Worm (Caenorhabditis elegans): ENCODE results near the gene C28G1.2.

C28G1.2 gene

DNA sequence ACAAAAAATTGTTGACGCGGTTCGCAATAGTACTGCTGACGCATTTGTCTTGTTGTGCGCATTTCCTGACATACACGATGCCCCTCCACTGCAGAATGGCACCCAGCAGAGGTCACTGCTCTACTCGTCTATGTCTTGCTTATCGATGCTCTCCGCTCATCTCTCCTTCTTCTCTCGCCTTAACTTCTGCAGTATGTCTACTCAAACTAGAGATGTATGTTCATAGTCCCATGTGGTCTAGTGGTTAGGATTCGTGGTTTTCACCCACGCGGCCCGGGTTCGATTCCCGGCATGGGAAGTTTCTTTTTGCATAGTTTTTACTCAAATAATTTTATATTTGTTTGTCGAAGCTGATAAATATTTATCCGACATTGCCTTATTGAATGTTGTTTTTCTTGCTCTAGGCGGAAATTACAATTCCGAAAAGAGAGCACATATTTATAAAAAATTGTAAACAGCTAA is at the start of gene C28G1.2:
Gene C28G1.2 (plus strand): TSS at position 130 of the 462 bp plus-strand sequence.
- peak; percentile 44 to 85 for TF ChIP-seq mdl-1 (tag; optimal IDR thresholded peaks at IDR 0.05)
- TF ChIP-seq elt-1 (tag; optimal IDR thresholded peaks at IDR 0.05): no peak
- peak; percentile 45 for TF ChIP-seq nhr-10 (tag; optimal IDR thresholded peaks at IDR 0.05)
- TF ChIP-seq ceh-16 (tag; optimal IDR thresholded peaks at IDR 0.05): peak; percentile 28
- peak; percentile 94 for TF ChIP-seq egl-27 (tag; optimal IDR thresholded peaks at IDR 0.05)
- TF ChIP-seq nhr-21 (tag; optimal IDR thresholded peaks at IDR 0.05): peak; percentile 92
- peak; percentile 95 for TF ChIP-seq nhr-6 (tag; optimal IDR thresholded peaks at IDR 0.05)
- TF ChIP-seq peb-1 (tag; optimal IDR thresholded peaks at IDR 0.05): peak; percentile 62
- TF ChIP-seq R02D3.7 (tag; optimal IDR thresholded peaks at IDR 0.05): no peak
- TF ChIP-seq unc-39 (tag; optimal IDR thresholded peaks at IDR 0.05): no peak
- TF ChIP-seq nhr-23 (tag; optimal IDR thresholded peaks at IDR 0.05): no peak
- peak; percentile 91 for TF ChIP-seq sma-3 (GFP tag; optimal IDR thresholded peaks at IDR 0.05)
- TF ChIP-seq unc-62 (GFP tag; optimal IDR thresholded peaks at IDR 0.05): peak; percentile 44
- TF ChIP-seq lin-11 (tag; optimal IDR thresholded peaks at IDR 0.05): peak; percentile 85
- TF ChIP-seq ztf-11 (tag; optimal IDR thresholded peaks at IDR 0.05): peak; percentile 29
- no peak for TF ChIP-seq ztf-1 (GFP tag; conservative IDR thresholded peaks at IDR 0.05)
- TF ChIP-seq aly-2 (tag; optimal IDR thresholded peaks at IDR 0.05): no peak
- no peak for TF ChIP-seq alr-1 (tag; optimal IDR thresholded peaks at IDR 0.05)
- TF ChIP-seq fos-1 (tag; optimal IDR thresholded peaks at IDR 0.05): peak; percentile 65
- no peak for TF ChIP-seq ama-1 (optimal IDR thresholded peaks at IDR 0.05)
- TF ChIP-seq gmeb-1 (tag; optimal IDR thresholded peaks at IDR 0.05): peak; percentile 80
- TF ChIP-seq Y55F3AM.14 (GFP tag; optimal IDR thresholded peaks at IDR 0.05): peak; percentile 81
- no peak for TF ChIP-seq elt-3 (tag; optimal IDR thresholded peaks at IDR 0.05)
- TF ChIP-seq nhr-237 (tag; optimal IDR thresholded peaks at IDR 0.05): peak; percentile 8
- TF ChIP-seq ZK546.5 (tag; optimal IDR thresholded peaks at IDR 0.05): no peak
- no peak for TF ChIP-seq nhr-12 (tag; optimal IDR thresholded peaks at IDR 0.05)
- TF ChIP-seq unc-55 (GFP tag; optimal IDR thresholded peaks at IDR 0.05): peak; percentile 91
- TF ChIP-seq F13H6.1 (tag; optimal IDR thresholded peaks at IDR 0.05): peak; percentile 95
- TF ChIP-seq dmd-4 (tag; optimal IDR thresholded peaks at IDR 0.05): no peak
- TF ChIP-seq crh-2 (tag; optimal IDR thresholded peaks at IDR 0.05): peak; percentile 95
- peak; percentile 57 for TF ChIP-seq snpc-4 (tag; optimal IDR thresholded peaks at IDR 0.05)
- no peak for TF ChIP-seq mbf-1 (tag; optimal IDR thresholded peaks at IDR 0.05)
- peak; percentile 95 for TF ChIP-seq sma-9 (GFP tag; optimal IDR thresholded peaks at IDR 0.05)
- TF ChIP-seq sma-9 (tag; optimal IDR thresholded peaks at IDR 0.05): no peak
- peak; percentile 79 for TF ChIP-seq ztf-4 (tag; optimal IDR thresholded peaks at IDR 0.05)
- TF ChIP-seq nhr-25 (tag; optimal IDR thresholded peaks at IDR 0.05): peak; percentile 90
- TF ChIP-seq C34F6.9 (tag; optimal IDR thresholded peaks at IDR 0.05): peak; percentile 90
- peak; percentile 9 for TF ChIP-seq ceh-82 (tag; optimal IDR thresholded peaks at IDR 0.05)
- peak; percentile 84 to 93 for TF ChIP-seq lsy-2 (tag; optimal IDR thresholded peaks at IDR 0.05)
- peak; percentile 84 for TF ChIP-seq lin-13 (GFP tag; optimal IDR thresholded peaks at IDR 0.05)
- peak; percentile 92 for TF ChIP-seq mab-5 (tag; optimal IDR thresholded peaks at IDR 0.05)
- peak; percentile 58 for TF ChIP-seq blmp-1 (tag; optimal IDR thresholded peaks at IDR 0.05; ENCODE audit: insufficient read depth)
- TF ChIP-seq nhr-11 (tag; optimal IDR thresholded peaks at IDR 0.05): peak; percentile 69
- TF ChIP-seq nhr-77 (tag; optimal IDR thresholded peaks at IDR 0.05): peak; percentile 38
- peak; percentile 59 for TF ChIP-seq zag-1 (tag; optimal IDR thresholded peaks at IDR 0.05)
- TF ChIP-seq lin-39 (tag; optimal IDR thresholded peaks at IDR 0.05): peak; percentile 57
- TF ChIP-seq sem-4 (tag; optimal IDR thresholded peaks at IDR 0.05): peak; percentile 84
- peak; percentile 97 for TF ChIP-seq nhr-129 (tag; optimal IDR thresholded peaks at IDR 0.05)
- TF ChIP-seq skn-1 (tag; optimal IDR thresholded peaks at IDR 0.05): no peak
